Fruit fly (Drosophila melanogaster) whole organism, embryonic: ENCODE results near the gene lok.
A peak's percentile ranks its signal among the peaks of the same experiment; 100 is the strongest.

ENCODE experiments used
- CG10209 ChIP-seq: fragments of 200-800 bp; sonication (Bioruptor generic); optimal IDR thresholded peaks from 3 replicates; lab custom pipeline; 2017; ENCODE audit warnings: missing biosample characterization, mild to moderate bottlenecking, missing genetic modification characterization, missing genetic modification reagents
- CG10321 ChIP-seq: fragments of 200-800 bp; sonication (Bioruptor generic); IDR thresholded peaks from 2 replicates; pipeline ENCODE4 v1.3.6; 2022; ENCODE audit warnings: missing biosample characterization, missing genetic modification characterization
- CG11398 ChIP-seq: fragments of 200-800 bp; sonication (Bioruptor generic); optimal IDR thresholded peaks from 2 replicates; lab custom pipeline; 2016; ENCODE audit warnings: missing biosample characterization, missing genetic modification characterization
- CG11456 ChIP-seq: fragments of 200-800 bp; sonication (Bioruptor generic); IDR thresholded peaks from 3 replicates; pipeline ENCODE4 v1.3.6; 2022; ENCODE audit warnings: missing biosample characterization, missing genetic modification characterization
- CG12071 ChIP-seq: fragments of 200-800 bp; sonication (Bioruptor generic); optimal IDR thresholded peaks from 3 replicates; lab custom pipeline; 2018; ENCODE audit warnings: missing biosample characterization, mild to moderate bottlenecking, missing genetic modification characterization
- CG12769 ChIP-seq: fragments of 200-800 bp; sonication (Bioruptor generic); optimal IDR thresholded peaks from 2 replicates; lab custom pipeline; 2019; ENCODE audit warnings: missing biosample characterization, mild to moderate bottlenecking, missing genetic modification characterization, moderate library complexity
- CG14050 ChIP-seq: fragments of 200-800 bp; sonication (Bioruptor generic); IDR thresholded peaks from 3 replicates; pipeline ENCODE4 v1.3.6; 2022; ENCODE audit warnings: missing biosample characterization, missing genetic modification characterization
- CG14965 ChIP-seq: fragments of 200-800 bp; sonication (Bioruptor generic); optimal IDR thresholded peaks from 2 replicates; lab custom pipeline; 2016; ENCODE audit warnings: missing biosample characterization, missing genetic modification characterization, borderline replicate concordance
- CG16863 ChIP-seq: fragments of 200-800 bp; sonication (Bioruptor generic); optimal IDR thresholded peaks from 3 replicates; lab custom pipeline; 2016; ENCODE audit warnings: missing biosample characterization, missing genetic modification characterization
- CG34376 ChIP-seq: fragments of 200-800 bp; sonication (Bioruptor generic); optimal IDR thresholded peaks from 2 replicates; lab custom pipeline; 2018; ENCODE audit warnings: missing biosample characterization, mild to moderate bottlenecking, missing genetic modification characterization
- CG8281 ChIP-seq: fragments of 200-800 bp; sonication (Bioruptor generic); optimal IDR thresholded peaks from 2 replicates; lab custom pipeline; 2018; ENCODE audit warnings: missing biosample characterization, mild to moderate bottlenecking, missing genetic modification characterization, moderate library complexity
- CG8290 ChIP-seq, 3 experiments: fragments of 200-800 bp; sonication (Bioruptor generic); optimal IDR thresholded peaks; 2 replicates each; lab custom pipeline; 2016 to 2019; ENCODE audit warnings: missing biosample characterization in 3 of 3, missing genetic modification characterization in 3 of 3, mild to moderate bottlenecking in 2 of 3, moderate library complexity in 1 of 3
- CG9817 ChIP-seq: fragments of 200-800 bp; sonication (Bioruptor generic); optimal IDR thresholded peaks from 2 replicates; lab custom pipeline; 2018; ENCODE audit warnings: missing biosample characterization, mild to moderate bottlenecking, missing genetic modification characterization, moderate library complexity
- CG9932 ChIP-seq: fragments of 200-800 bp; sonication (Bioruptor generic); IDR thresholded peaks from 2 replicates; pipeline ENCODE4 v1.3.6; 2022; ENCODE audit warnings: missing biosample characterization, missing genetic modification characterization
- Dbx ChIP-seq: fragments of 200-800 bp; sonication (Bioruptor generic); IDR thresholded peaks from 3 replicates; pipeline ENCODE4 v1.3.6; 2022; ENCODE audit warnings: missing biosample characterization, missing genetic modification characterization
- Drgx ChIP-seq: fragments of 200-800 bp; sonication (Bioruptor generic); IDR thresholded peaks from 2 replicates; pipeline ENCODE4 v1.3.6; 2022; ENCODE audit warnings: missing biosample characterization, missing genetic modification characterization
- Fer1 ChIP-seq: fragments of 200-800 bp; sonication (Bioruptor generic); optimal IDR thresholded peaks from 2 replicates; lab custom pipeline; 2017; ENCODE audit warnings: missing biosample characterization, mild to moderate bottlenecking, missing genetic modification characterization
- Gsc ChIP-seq: fragments of 200-800 bp; sonication (Bioruptor generic); IDR thresholded peaks from 2 replicates; pipeline ENCODE4 v1.3.6; 2022; ENCODE audit warnings: missing biosample characterization, missing genetic modification characterization
- MTF-1 ChIP-seq: fragments of 200-800 bp; sonication (Bioruptor generic); optimal IDR thresholded peaks from 2 replicates; lab custom pipeline; 2018; ENCODE audit warnings: missing biosample characterization, mild to moderate bottlenecking, missing genetic modification characterization, borderline replicate concordance
- Med ChIP-seq: fragments of 200-800 bp; sonication (Bioruptor generic); peaks from one replicate; lab custom pipeline; 2016; ENCODE audit warnings: missing biosample characterization, missing genetic modification characterization, mild to moderate bottlenecking, inconsistent platforms, moderate library complexity
- NC2β ChIP-seq: fragments of 200-800 bp; sonication (Bioruptor generic); optimal IDR thresholded peaks from 2 replicates; lab custom pipeline; 2016; ENCODE audit warnings: missing biosample characterization, missing genetic modification characterization
- Nf-YA ChIP-seq: fragments of 200-800 bp; sonication (Bioruptor generic); IDR thresholded peaks from 2 replicates; pipeline ENCODE4 v1.3.6; 2022; ENCODE audit warnings: missing biosample characterization, missing genetic modification characterization
- Rx ChIP-seq: fragments of 200-800 bp; sonication (Bioruptor generic); IDR thresholded peaks from 2 replicates; pipeline ENCODE4 v1.3.6; 2022; ENCODE audit warnings: missing biosample characterization, missing genetic modification characterization
- Sin3A ChIP-seq: fragments of >200 bp; optimal IDR thresholded peaks from 2 replicates; lab custom pipeline; 2018
- Spps ChIP-seq: fragments of 200-800 bp; sonication (Bioruptor generic); optimal IDR thresholded peaks from 2 replicates; lab custom pipeline; 2018; ENCODE audit warnings: missing biosample characterization, mild to moderate bottlenecking, missing genetic modification characterization
- Xbp1 ChIP-seq: fragments of 200-800 bp; sonication (Bioruptor generic); optimal IDR thresholded peaks from 3 replicates; lab custom pipeline; 2016; ENCODE audit warnings: missing biosample characterization, mild to moderate bottlenecking, missing genetic modification characterization
- al ChIP-seq: fragments of 200-800 bp; sonication (Bioruptor generic); IDR thresholded peaks from 2 replicates; pipeline ENCODE4 v1.3.6; 2022; ENCODE audit warnings: missing biosample characterization, missing genetic modification characterization
- bab2 ChIP-seq: fragments of 200-800 bp; sonication (Bioruptor generic); optimal IDR thresholded peaks from 2 replicates; lab custom pipeline; 2016; ENCODE audit warnings: missing biosample characterization, missing genetic modification characterization
- chinmo ChIP-seq: fragments of 200-800 bp; sonication (Bioruptor generic); IDR thresholded peaks from 4 replicates; pipeline ENCODE4 v1.3.6; 2022; ENCODE audit warnings: missing biosample characterization, missing genetic modification characterization; ENCODE audit not compliant: partially characterized antibody
- dmrt99B ChIP-seq: fragments of 200-800 bp; sonication (Bioruptor generic); optimal IDR thresholded peaks from 2 replicates; lab custom pipeline; 2018; ENCODE audit warnings: missing biosample characterization, mild to moderate bottlenecking, missing genetic modification characterization, moderate library complexity
- dpn ChIP-seq, 2 experiments: fragments of 200-800 bp; sonication (Bioruptor generic); optimal IDR thresholded peaks; 3 replicates each; lab custom pipeline; 2016; ENCODE audit warnings: missing biosample characterization in 2 of 2, missing genetic modification characterization in 2 of 2
- dysf ChIP-seq: fragments of 200-800 bp; sonication (Bioruptor generic); IDR thresholded peaks from 3 replicates; pipeline ENCODE4 v1.3.6; 2022; ENCODE audit warnings: missing biosample characterization, missing genetic modification characterization
- emc ChIP-seq: fragments of 200-800 bp; sonication (Bioruptor generic); optimal IDR thresholded peaks from 2 replicates; lab custom pipeline; 2016; ENCODE audit warnings: missing biosample characterization, missing genetic modification characterization
- en ChIP-seq: fragments of 200-800 bp; sonication (Bioruptor generic); optimal IDR thresholded peaks from 2 replicates; lab custom pipeline; 2016; ENCODE audit warnings: missing biosample characterization, missing genetic modification characterization
- ewg ChIP-seq: fragments of 200-800 bp; sonication (Bioruptor generic); optimal IDR thresholded peaks from 3 replicates; lab custom pipeline; 2017; ENCODE audit warnings: mild to moderate bottlenecking, missing biosample characterization, missing genetic modification reagents, missing genetic modification characterization
- gem ChIP-seq: fragments of 200-800 bp; sonication (Bioruptor generic); optimal IDR thresholded peaks from 2 replicates; lab custom pipeline; 2019; ENCODE audit warnings: missing biosample characterization, mild to moderate bottlenecking, missing genetic modification characterization, moderate library complexity
- gro ChIP-seq: fragments of 200-800 bp; sonication (Bioruptor generic); optimal IDR thresholded peaks from 2 replicates; lab custom pipeline; 2016; ENCODE audit warnings: missing biosample characterization, missing genetic modification characterization
- h ChIP-seq: fragments of >200 bp; optimal IDR thresholded peaks from 2 replicates; lab custom pipeline; 2017
- ind ChIP-seq: fragments of 200-800 bp; sonication (Bioruptor generic); optimal IDR thresholded peaks from 3 replicates; lab custom pipeline; 2016; ENCODE audit warnings: missing biosample characterization, missing genetic modification characterization
- jigr1 ChIP-seq: fragments of 200-800 bp; sonication (Bioruptor generic); IDR thresholded peaks from 3 replicates; pipeline ENCODE4 v1.3.6; 2022; ENCODE audit warnings: missing biosample characterization, missing genetic modification characterization
- klu ChIP-seq: fragments of 200-800 bp; sonication (Bioruptor generic); IDR thresholded peaks from 2 replicates; pipeline ENCODE4 v1.3.6; 2022; ENCODE audit warnings: missing biosample characterization, missing genetic modification characterization
- lmd ChIP-seq: fragments of 200-800 bp; sonication (Bioruptor generic); IDR thresholded peaks from 2 replicates; pipeline ENCODE4 v1.3.6; 2022; ENCODE audit warnings: missing biosample characterization, missing genetic modification characterization
- pb ChIP-seq: fragments of 200-800 bp; sonication (Bioruptor generic); optimal IDR thresholded peaks from 3 replicates; lab custom pipeline; 2016; ENCODE audit warnings: missing biosample characterization, missing genetic modification characterization
- pum ChIP-seq: fragments of 200-800 bp; sonication (Bioruptor generic); optimal IDR thresholded peaks from 2 replicates; lab custom pipeline; 2016; ENCODE audit warnings: missing biosample characterization, missing genetic modification characterization
- scrt ChIP-seq: fragments of 200-800 bp; sonication (Bioruptor generic); optimal IDR thresholded peaks from 2 replicates; lab custom pipeline; 2018; ENCODE audit warnings: missing biosample characterization, mild to moderate bottlenecking, missing genetic modification characterization, moderate library complexity
- sens ChIP-seq: fragments of 200-800 bp; sonication (Bioruptor generic); peaks from one replicate; lab custom pipeline; 2016; ENCODE audit warnings: missing biosample characterization, missing genetic modification characterization
- tgo ChIP-seq: fragments of 200-800 bp; sonication (Bioruptor generic); IDR thresholded peaks from 3 replicates; pipeline ENCODE4 v1.3.6; 2022; ENCODE audit warnings: missing biosample characterization, missing genetic modification characterization
- usp ChIP-seq: fragments of >200 bp; optimal IDR thresholded peaks from 2 replicates; lab custom pipeline; 2017; ENCODE audit warnings: missing biosample characterization, missing genetic modification characterization
- vvl ChIP-seq: fragments of 200-800 bp; sonication (Bioruptor generic); IDR thresholded peaks from 2 replicates; pipeline ENCODE4 v1.3.6; 2022; ENCODE audit warnings: missing biosample characterization, missing genetic modification characterization
- z ChIP-seq: fragments of 200-800 bp; sonication (Bioruptor generic); IDR thresholded peaks from 3 replicates; pipeline ENCODE4 v1.3.6; 2022; ENCODE audit warnings: missing biosample characterization, missing genetic modification characterization
- zfh2 ChIP-seq: fragments of 200-800 bp; sonication (Bioruptor generic); optimal IDR thresholded peaks from 2 replicates; lab custom pipeline; 2016; ENCODE audit warnings: missing biosample characterization, missing genetic modification characterization

Gene lok

DNA sequence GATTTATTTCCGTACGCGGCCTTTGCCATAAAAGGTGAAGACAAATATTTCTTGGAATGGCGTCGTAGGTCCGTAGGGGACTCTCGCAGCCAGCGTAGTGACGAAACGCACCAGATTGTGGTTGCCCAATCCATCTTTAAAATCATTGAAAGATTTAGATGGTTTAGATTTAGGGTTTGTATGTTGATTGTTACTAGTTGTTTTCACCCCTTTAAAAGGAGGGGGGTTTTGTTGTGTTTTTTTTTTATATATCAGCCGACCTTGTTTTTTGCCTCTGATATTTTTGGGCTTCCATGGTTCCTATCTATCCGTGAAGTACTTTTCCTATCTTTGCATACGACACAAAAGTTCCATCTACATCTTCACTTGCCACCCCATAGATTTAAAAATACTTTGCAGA lies 17.7 kb downstream of the lok start (continued):
- no peak for TF ChIP-seq Rx (GFP tag; lab: Robert Waterston, UW)
- TF ChIP-seq Sin3A, result no peak
- TF ChIP-seq zfh2 (GFP tag; lab: Kevin White, UChicago), result peak; percentile 71
- no peak for TF ChIP-seq usp (GFP tag; lab: Kevin White, UChicago)
- TF ChIP-seq CG8290 (GFP tag; optimal IDR thresholded peaks at IDR 0.05; lab: Kevin White, UChicago), result no peak
- TF ChIP-seq CG8290 (tag; optimal IDR thresholded peaks at IDR 0.05; lab: Kevin White, UChicago), result peak in 1 of 2 experiments; percentile 50
- TF ChIP-seq CG10209 (GFP tag; lab: Kevin White, UChicago), result peak; percentile 7
- 0 out of 3 replicates have a peak, but pooled peaks have one; percentile 21 for TF ChIP-seq tgo (GFP tag; lab: Robert Waterston, UW)
- TF ChIP-seq CG8281 (tag; lab: Kevin White, UChicago), result no peak
- no peak for TF ChIP-seq Spps (tag; lab: Kevin White, UChicago)
- TF ChIP-seq CG12071 (GFP tag; lab: Kevin White, UChicago), result no peak
- no peak for TF ChIP-seq MTF-1 (GFP tag; lab: Kevin White, UChicago)
- peak; percentile 10 for TF ChIP-seq bab2
- no peak for TF ChIP-seq CG14965 (GFP tag; lab: Kevin White, UChicago)
- TF ChIP-seq CG11456 (GFP tag; lab: Robert Waterston, UW), result 0 out of 3 replicates have a peak, but pooled peaks have one; percentile 14
- TF ChIP-seq CG10321 (GFP tag; lab: Robert Waterston, UW), result no peak
- peak; percentile 22 for TF ChIP-seq emc
- TF ChIP-seq Nf-YA (GFP tag; lab: Robert Waterston, UW), result no peak
- TF ChIP-seq klu (GFP tag; lab: Robert Waterston, UW), result 0 out of 2 replicates have a peak, but pooled peaks have one; percentile 28
- no peak for TF ChIP-seq Drgx (GFP tag; lab: Robert Waterston, UW)
- TF ChIP-seq lmd (GFP tag; lab: Robert Waterston, UW), result peak; percentile 37
- TF ChIP-seq al, result peak; percentile 24; the same call in 1 of the 2 replicates
- TF ChIP-seq CG9932 (GFP tag; lab: Robert Waterston, UW), result peak; percentile 53
- no peak for TF ChIP-seq pum (GFP tag; lab: Kevin White, UChicago)
- no peak for TF ChIP-seq scrt
- TF ChIP-seq en (GFP tag; lab: Kevin White, UChicago), result peak; percentile 12
- TF ChIP-seq Xbp1 (GFP tag; lab: Kevin White, UChicago), result peak; percentile 2
- TF ChIP-seq CG11398 (GFP tag; lab: Kevin White, UChicago), result no peak
- TF ChIP-seq dpn (GFP tag; optimal IDR thresholded peaks at IDR 0.05; lab: Kevin White, UChicago), result peak; percentile 3 to 17
- TF ChIP-seq CG16863 (GFP tag; lab: Kevin White, UChicago), result no peak

DNA sequence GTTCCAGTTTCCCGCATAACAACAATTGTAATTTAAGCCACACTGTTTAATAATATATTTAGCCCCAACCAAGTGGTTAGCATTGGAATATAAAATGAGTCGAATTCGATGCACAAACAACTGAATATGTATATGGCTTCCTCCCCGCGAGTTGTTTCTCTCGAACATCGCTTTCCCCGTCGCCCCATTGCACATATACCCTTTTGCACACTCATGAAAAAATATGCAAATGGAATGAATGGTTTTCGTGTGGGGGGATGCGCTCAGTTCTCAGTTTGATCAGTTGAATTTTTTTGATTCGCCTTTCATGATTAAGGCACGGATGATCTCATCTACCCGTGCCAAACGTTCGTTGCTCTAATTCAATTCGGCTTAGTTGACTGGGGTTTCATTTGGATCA lies 19.6 kb downstream of the lok start:
- TF ChIP-seq Fer1 (GFP tag; lab: Kevin White, UChicago) (no peak), dmrt99B (tag; lab: Kevin White, UChicago) (no peak), CG9817 (tag; lab: Kevin White, UChicago) (no peak), pb (no peak), h (lab: Kevin White, UChicago) (no peak), NC2β (GFP tag; lab: Kevin White, UChicago) (no peak), Med (GFP tag; lab: Kevin White, UChicago) (peak; percentile 21), ewg (no peak), gem (no peak), CG34376 (no peak), z (GFP tag; lab: Robert Waterston, UW) (no peak), jigr1 (GFP tag; lab: Robert Waterston, UW) (no peak), Gsc (GFP tag; lab: Robert Waterston, UW) (no peak), CG14050 (GFP tag; lab: Robert Waterston, UW) (no peak), gro (GFP tag; lab: Kevin White, UChicago) (no peak), al (no peak), chinmo (0 out of 4 replicates have a peak, but pooled peaks have one; percentile 70), emc (no peak), sens (peak; percentile 15), vvl (peak; percentile 74), Dbx (no peak), CG12769 (tag; lab: Kevin White, UChicago) (peak; percentile 8), dysf (GFP tag; lab: Robert Waterston, UW) (no peak), ind (GFP tag; lab: Kevin White, UChicago) (no peak)
